Worm (Caenorhabditis elegans) whole organism, young adult: ENCODE results near the gene dac-1.

Experiments used
- B0261.1 ChIP-seq: sonication (generic microtip); optimal IDR thresholded peaks from 2 replicates; lab custom pipeline; 2016; ENCODE audit warnings: mild to moderate bottlenecking, missing genetic modification characterization, moderate library complexity, missing compliant biosample characterization
- B0336.3 ChIP-seq: fragments of 200-800 bp; sonication (Bioruptor generic); IDR thresholded peaks from 2 replicates; pipeline ENCODE4 v1.3.6; 2022; ENCODE audit warnings: missing genetic modification characterization, missing compliant biosample characterization
- F22D6.2 ChIP-seq: sonication (generic microtip); optimal IDR thresholded peaks from 2 replicates; lab custom pipeline; 2016; ENCODE audit warnings: mild to moderate bottlenecking, missing genetic modification characterization, missing compliant biosample characterization
- F57A8.1 ChIP-seq: fragments of 200-800 bp; sonication (Bioruptor generic); optimal IDR thresholded peaks from 2 replicates; lab custom pipeline; 2018; ENCODE audit warnings: mild to moderate bottlenecking, missing genetic modification characterization, moderate library complexity, missing compliant biosample characterization
- T26A5.8 ChIP-seq: sonication (generic microtip); optimal IDR thresholded peaks from 2 replicates; lab custom pipeline; 2016; ENCODE audit warnings: missing genetic modification characterization, missing compliant biosample characterization
- Y53G8AR.9 ChIP-seq: fragments of 200-800 bp; sonication (Bioruptor generic); conservative IDR thresholded peaks from 2 replicates; pipeline ENCODE4 v1.3.6; 2022; ENCODE audit warnings: missing genetic modification reagents, missing genetic modification characterization, missing compliant biosample characterization
- Y56A3A.18 ChIP-seq: fragments of 200-800 bp; sonication (Bioruptor generic); IDR thresholded peaks from 2 replicates; pipeline ENCODE4 v1.3.6; 2022; ENCODE audit warnings: missing genetic modification reagents, missing genetic modification characterization, missing compliant biosample characterization
- akir-1 ChIP-seq: fragments of 200-800 bp; sonication (Bioruptor generic); optimal IDR thresholded peaks from 2 replicates; lab custom pipeline; 2018; ENCODE audit warnings: mild to moderate bottlenecking, missing genetic modification characterization, moderate library complexity, missing compliant biosample characterization
- attf-3 ChIP-seq: fragments of 200-800 bp; sonication (Bioruptor generic); conservative IDR thresholded peaks from 2 replicates; pipeline ENCODE4 v1.3.6; 2022; ENCODE audit warnings: missing genetic modification reagents, missing genetic modification characterization, missing compliant biosample characterization
- attf-5 ChIP-seq: fragments of 200-800 bp; sonication (Bioruptor generic); optimal IDR thresholded peaks from 2 replicates; lab custom pipeline; 2018; ENCODE audit warnings: mild to moderate bottlenecking, missing genetic modification characterization, missing compliant biosample characterization
- ceh-27 ChIP-seq: fragments of 200-800 bp; sonication (Bioruptor generic); optimal IDR thresholded peaks from 2 replicates; lab custom pipeline; 2018; ENCODE audit warnings: mild to moderate bottlenecking, missing genetic modification characterization, moderate library complexity, missing compliant biosample characterization
- ceh-91 ChIP-seq: fragments of 200-800 bp; sonication (Bioruptor generic); IDR thresholded peaks from 2 replicates; pipeline ENCODE4 v1.3.6; 2022; ENCODE audit warnings: missing genetic modification reagents, missing genetic modification characterization, missing compliant biosample characterization
- dox-1 ChIP-seq: fragments of 200-800 bp; sonication (Bioruptor generic); IDR thresholded peaks from 2 replicates; pipeline ENCODE4 v1.3.6; 2022; ENCODE audit warnings: missing genetic modification reagents, missing genetic modification characterization, missing compliant biosample characterization
- dpff-1 ChIP-seq: sonication (generic microtip); optimal IDR thresholded peaks from 2 replicates; lab custom pipeline; 2017; ENCODE audit warnings: mild to moderate bottlenecking, missing genetic modification characterization, missing compliant biosample characterization
- efl-1 ChIP-seq: fragments of 150-350 bp; optimal IDR thresholded peaks from 2 replicates; lab custom pipeline; 2014; ENCODE audit warnings: missing biosample characterization, missing genetic modification reagents, missing genetic modification characterization
- ets-4 ChIP-seq: fragments of 200-800 bp; sonication (Bioruptor generic); optimal IDR thresholded peaks from 2 replicates; lab custom pipeline; 2018; ENCODE audit warnings: mild to moderate bottlenecking, missing genetic modification characterization, missing compliant biosample characterization
- him-1 ChIP-seq: sonication (generic microtip); optimal IDR thresholded peaks from 2 replicates; lab custom pipeline; 2016; ENCODE audit warnings: missing genotype, missing genetic modification reagents, missing genetic modification characterization, missing compliant biosample characterization
- hlh-12 ChIP-seq: sonication (generic microtip); optimal IDR thresholded peaks from 2 replicates; lab custom pipeline; 2016; ENCODE audit warnings: missing genetic modification characterization, missing compliant biosample characterization
- hmg-20 ChIP-seq: fragments of 200-800 bp; sonication (Bioruptor generic); IDR thresholded peaks from 2 replicates; pipeline ENCODE4 v1.3.6; 2022; ENCODE audit warnings: missing genetic modification reagents, missing genetic modification characterization, missing compliant biosample characterization
- hrde-1 ChIP-seq: sonication (generic microtip); optimal IDR thresholded peaks from 2 replicates; lab custom pipeline; 2016; ENCODE audit warnings: missing genetic modification characterization, mild to moderate bottlenecking, missing compliant biosample characterization, moderate library complexity, missing genotype, missing genetic modification reagents, borderline replicate concordance
- lag-1 ChIP-seq: fragments of 200-800 bp; sonication (Bioruptor generic); IDR thresholded peaks from 2 replicates; pipeline ENCODE4 v1.3.6; 2022; ENCODE audit warnings: missing genetic modification reagents, missing genetic modification characterization, missing compliant biosample characterization
- let-526 ChIP-seq: fragments of 200-800 bp; sonication (Bioruptor generic); IDR thresholded peaks from 2 replicates; pipeline ENCODE4 v1.3.6; 2022; ENCODE audit warnings: missing genetic modification reagents, missing genetic modification characterization, missing compliant biosample characterization
- lsl-1 ChIP-seq: fragments of 200-800 bp; sonication (Bioruptor generic); optimal IDR thresholded peaks from 2 replicates; lab custom pipeline; 2018; ENCODE audit warnings: mild to moderate bottlenecking, missing genetic modification characterization, moderate library complexity, missing compliant biosample characterization
- madf-10 ChIP-seq: sonication (generic microtip); optimal IDR thresholded peaks from 2 replicates; lab custom pipeline; 2016; ENCODE audit warnings: mild to moderate bottlenecking, missing genetic modification characterization, missing compliant biosample characterization
- mcd-1 ChIP-seq: fragments of 200-800 bp; sonication (Bioruptor generic); IDR thresholded peaks from 2 replicates; pipeline ENCODE4 v1.3.6; 2022; ENCODE audit warnings: missing genetic modification reagents, missing genetic modification characterization, missing compliant biosample characterization
- nfyb-1 ChIP-seq: fragments of 200-800 bp; sonication (Bioruptor generic); IDR thresholded peaks from 2 replicates; pipeline ENCODE4 v1.3.6; 2022; ENCODE audit warnings: missing genetic modification reagents, missing genetic modification characterization, missing compliant biosample characterization
- pbrm-1 ChIP-seq: fragments of 200-800 bp; sonication (Bioruptor generic); IDR thresholded peaks from 2 replicates; pipeline ENCODE4 v1.3.6; 2022; ENCODE audit warnings: missing genetic modification reagents, missing genetic modification characterization, missing compliant biosample characterization
- pha-4 ChIP-seq: fragments of 150-350 bp; sonication (generic microtip); optimal IDR thresholded peaks from 2 replicates; lab custom pipeline; 2014; ENCODE audit warnings: missing biosample characterization, missing genetic modification reagents, missing genetic modification characterization
- rcor-1 ChIP-seq: fragments of 200-800 bp; sonication (Bioruptor generic); IDR thresholded peaks from 2 replicates; pipeline ENCODE4 v1.3.6; 2022; ENCODE audit warnings: missing genetic modification reagents, missing genetic modification characterization, missing compliant biosample characterization
- snpc-1.3 ChIP-seq: sonication (generic microtip); optimal IDR thresholded peaks from 2 replicates; lab custom pipeline; 2017; ENCODE audit warnings: missing genetic modification characterization, mild to moderate bottlenecking, missing compliant biosample characterization, antibody characterized with exemption, moderate library complexity, missing genotype, missing genetic modification reagents; ENCODE audit not compliant: insufficient read depth
- snpc-4 ChIP-seq, 5 experiments: fragments of 150-350 bp in 1 of 5; sonication (generic microtip) in 4 of 5; optimal IDR thresholded peaks; 2 replicates each; lab custom pipeline; 2014 to 2018; ENCODE audit warnings: missing genetic modification characterization in 5 of 5, missing biosample characterization in 3 of 5, antibody characterized with exemption in 2 of 5, mild to moderate bottlenecking in 2 of 5, missing compliant biosample characterization in 2 of 5, missing genotype in 2 of 5, moderate library complexity in 2 of 5, missing genetic modification reagents in 1 of 5
- tbp1 ChIP-seq: fragments of 200-800 bp; sonication (Bioruptor generic); optimal IDR thresholded peaks from 2 replicates; lab custom pipeline; 2018; ENCODE audit warnings: mild to moderate bottlenecking, missing genetic modification characterization, missing compliant biosample characterization
- tlf-1 ChIP-seq: fragments of 200-800 bp; sonication (Bioruptor generic); optimal IDR thresholded peaks from 2 replicates; lab custom pipeline; 2018; ENCODE audit warnings: mild to moderate bottlenecking, missing genetic modification characterization, missing compliant biosample characterization
- xnd-1 ChIP-seq: sonication (generic microtip); optimal IDR thresholded peaks from 2 replicates; lab custom pipeline; 2016; ENCODE audit warnings: missing genotype, missing genetic modification reagents, missing genetic modification characterization, missing compliant biosample characterization
- zfh-2 ChIP-seq: fragments of 200-800 bp; sonication (Bioruptor generic); conservative IDR thresholded peaks from 2 replicates; pipeline ENCODE4 v1.3.6; 2022; ENCODE audit warnings: missing genetic modification reagents, missing genetic modification characterization, missing compliant biosample characterization
- ztf-18 ChIP-seq: sonication (generic microtip); optimal IDR thresholded peaks from 2 replicates; lab custom pipeline; 2016; ENCODE audit warnings: missing genotype, mild to moderate bottlenecking, missing genetic modification characterization, missing compliant biosample characterization
- ztf-26 ChIP-seq: sonication (generic microtip); optimal IDR thresholded peaks from 2 replicates; lab custom pipeline; 2017; ENCODE audit warnings: missing genetic modification characterization, missing compliant biosample characterization

The dac-1 gene

ce11 chrIII:859898-860297 lies 44.0 kb downstream of the dac-1 start, which contains the start of gene exos-4.2:
TSS of gene exos-4.2 (plus strand) at chrIII:860198.
- TF ChIP-seq attf-3 (GFP tag; lab: Robert Waterston, UW) = no peak
- TF ChIP-seq him-1 (tag; lab: Kevin White, UChicago) = no peak
- TF ChIP-seq ztf-18 (tag; lab: Kevin White, UChicago) = no peak
- TF ChIP-seq hmg-20 (GFP tag; lab: Robert Waterston, UW) = no peak
- TF ChIP-seq tlf-1 (GFP tag; lab: Kevin White, UChicago) = no peak
- no peak for TF ChIP-seq B0261.1
- no peak for TF ChIP-seq F22D6.2 (tag; lab: Kevin White, UChicago)
- no peak for TF ChIP-seq ceh-91
- no peak for TF ChIP-seq hrde-1
- no peak for TF ChIP-seq T26A5.8 (tag; lab: Kevin White, UChicago)
- no peak for TF ChIP-seq pbrm-1
- no peak for TF ChIP-seq ztf-26 (tag; lab: Kevin White, UChicago)
- TF ChIP-seq xnd-1 (tag; lab: Kevin White, UChicago) = no peak
- TF ChIP-seq tbp1 (GFP tag; lab: Kevin White, UChicago) = no peak
- TF ChIP-seq hlh-12 (tag; lab: Kevin White, UChicago) = no peak
- TF ChIP-seq snpc-4 (GFP tag; optimal IDR thresholded peaks at IDR 0.05; lab: Kevin White, UChicago) = no peak
- TF ChIP-seq snpc-4 (tag; optimal IDR thresholded peaks at IDR 0.05; lab: Kevin White, UChicago) = no peak
- no peak for TF ChIP-seq Y56A3A.18
- TF ChIP-seq F57A8.1 = no peak
- no peak for TF ChIP-seq let-526 (GFP tag; lab: Robert Waterston, UW)
- TF ChIP-seq akir-1 (GFP tag; lab: Kevin White, UChicago) = no peak

- TF ChIP-seq hlh-12 (tag; lab: Kevin White, UChicago) (no peak), lag-1 (no peak), attf-5 (GFP tag; lab: Kevin White, UChicago) (peak; percentile 15), mcd-1 (GFP tag; lab: Robert Waterston, UW) (0 out of 2 replicates have a peak, but pooled peaks have one; percentile 25), efl-1 (GFP tag; lab: Kevin White, UChicago) (no peak)
Measured at ce11 chrIII:861819-862356, 45.9 kb downstream of the dac-1 start, which contains the start of gene arx-4. TSS of gene arx-4 (plus strand) at chrIII:862306.

DNA sequence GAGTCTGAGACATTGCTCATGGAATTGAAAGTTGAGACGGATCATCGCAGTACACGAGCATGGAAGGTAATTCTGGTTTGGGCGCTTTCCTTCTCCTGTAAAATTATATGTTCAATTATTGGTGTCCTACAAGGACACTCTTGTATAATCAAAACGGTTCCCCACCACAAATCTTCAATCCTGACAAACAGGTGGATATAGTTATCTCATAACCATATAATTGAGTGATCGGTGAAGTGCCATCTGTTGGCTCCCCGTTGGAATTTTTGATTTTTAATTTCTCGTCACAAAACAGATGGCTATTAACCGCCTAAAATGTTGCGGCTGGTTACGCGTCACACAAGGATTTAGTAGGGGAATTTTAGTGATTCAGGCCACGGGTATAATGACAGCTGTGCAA lies 52.9 kb downstream of the dac-1 start:
- no peak for TF ChIP-seq snpc-1.3
- TF ChIP-seq rcor-1 = no peak
- no peak for TF ChIP-seq madf-10 (tag; lab: Kevin White, UChicago)
- no peak for TF ChIP-seq pha-4 (tag; lab: Kevin White, UChicago)
- TF ChIP-seq dpff-1 (tag; lab: Kevin White, UChicago) = no peak
- TF ChIP-seq lsl-1 (GFP tag; lab: Kevin White, UChicago) = no peak
- TF ChIP-seq ceh-27 (GFP tag; lab: Kevin White, UChicago) = no peak
- TF ChIP-seq ets-4 = no peak
- no peak for TF ChIP-seq zfh-2 (GFP tag; lab: Robert Waterston, UW)
- no peak for TF ChIP-seq dox-1 (GFP tag; lab: Robert Waterston, UW)
- TF ChIP-seq nfyb-1 (GFP tag; lab: Robert Waterston, UW) = no peak
- TF ChIP-seq Y53G8AR.9 = no peak
- TF ChIP-seq B0336.3 (GFP tag; lab: Robert Waterston, UW) = no peak
